Worm (Caenorhabditis elegans) whole organism, young adult: Measurements from ENCODE around the gene mob-2.
A peak's percentile ranks its signal among the peaks of the same experiment; 100 is the strongest.

Experiments used
- B0336.3 ChIP-seq: fragments of 200-800 bp; sonication (Bioruptor generic); IDR thresholded peaks from 2 replicates; pipeline ENCODE4 v1.3.6; 2022; ENCODE audit warnings: missing genetic modification characterization, missing compliant biosample characterization
- C06A6.2 ChIP-seq: fragments of 200-800 bp; sonication (Bioruptor generic); conservative IDR thresholded peaks from 2 replicates; pipeline ENCODE4 v1.3.6; 2022; ENCODE audit warnings: missing genetic modification characterization, missing compliant biosample characterization
- F22D6.2 ChIP-seq: sonication (generic microtip); optimal IDR thresholded peaks from 2 replicates; lab custom pipeline; 2016; ENCODE audit warnings: mild to moderate bottlenecking, missing genetic modification characterization, missing compliant biosample characterization
- F23B12.7 ChIP-seq: sonication (generic microtip); optimal IDR thresholded peaks from 2 replicates; lab custom pipeline; 2017; ENCODE audit warnings: missing genetic modification characterization, mild to moderate bottlenecking, missing compliant biosample characterization, antibody characterized with exemption, moderate library complexity; ENCODE audit not compliant: insufficient read depth
- F33H1.4 ChIP-seq: fragments of 200-800 bp; sonication (Bioruptor generic); IDR thresholded peaks from 2 replicates; pipeline ENCODE4 v1.3.6; 2022; ENCODE audit warnings: missing genetic modification reagents, missing genetic modification characterization, missing compliant biosample characterization
- F55B11.4 ChIP-seq: sonication (generic microtip); optimal IDR thresholded peaks from 2 replicates; lab custom pipeline; 2016; ENCODE audit warnings: missing compliant biosample characterization, missing genetic modification characterization, borderline replicate concordance; ENCODE audit not compliant: insufficient read depth
- F57A8.1 ChIP-seq: fragments of 200-800 bp; sonication (Bioruptor generic); optimal IDR thresholded peaks from 2 replicates; lab custom pipeline; 2018; ENCODE audit warnings: mild to moderate bottlenecking, missing genetic modification characterization, moderate library complexity, missing compliant biosample characterization
- K12H6.12 ChIP-seq: fragments of 200-800 bp; sonication (Bioruptor generic); optimal IDR thresholded peaks from 2 replicates; lab custom pipeline; 2018; ENCODE audit warnings: mild to moderate bottlenecking, missing genetic modification characterization, missing compliant biosample characterization
- Y53G8AR.9 ChIP-seq: fragments of 200-800 bp; sonication (Bioruptor generic); conservative IDR thresholded peaks from 2 replicates; pipeline ENCODE4 v1.3.6; 2022; ENCODE audit warnings: missing genetic modification reagents, missing genetic modification characterization, missing compliant biosample characterization
- Y95B8A.8 ChIP-seq: fragments of 200-800 bp; sonication (Bioruptor generic); IDR thresholded peaks from 2 replicates; pipeline ENCODE4 v1.3.6; 2022; ENCODE audit warnings: missing genetic modification reagents, missing genetic modification characterization, missing compliant biosample characterization
- akir-1 ChIP-seq: fragments of 200-800 bp; sonication (Bioruptor generic); optimal IDR thresholded peaks from 2 replicates; lab custom pipeline; 2018; ENCODE audit warnings: mild to moderate bottlenecking, missing genetic modification characterization, moderate library complexity, missing compliant biosample characterization
- attf-3 ChIP-seq: fragments of 200-800 bp; sonication (Bioruptor generic); conservative IDR thresholded peaks from 2 replicates; pipeline ENCODE4 v1.3.6; 2022; ENCODE audit warnings: missing genetic modification reagents, missing genetic modification characterization, missing compliant biosample characterization
- cebp-1 ChIP-seq, 2 experiments: fragments of 200-800 bp in 1 of 2; sonication (Bioruptor generic) in 1 of 2; sonication (generic microtip) in 1 of 2; IDR thresholded peaks in 1 of 2; optimal IDR thresholded peaks in 1 of 2; 2 replicates each; pipeline versions ENCODE4 v1.3.6 to Lab custom; 2017 to 2022; ENCODE audit warnings: missing compliant biosample characterization in 2 of 2, missing genetic modification characterization in 2 of 2, mild to moderate bottlenecking in 1 of 2, missing genetic modification reagents in 1 of 2, moderate library complexity in 1 of 2
- cebp-2 ChIP-seq: fragments of 200-800 bp; sonication (Bioruptor generic); IDR thresholded peaks from 2 replicates; pipeline ENCODE4 v1.3.6; 2022; ENCODE audit warnings: missing genetic modification characterization, missing compliant biosample characterization
- ceh-27 ChIP-seq: fragments of 200-800 bp; sonication (Bioruptor generic); optimal IDR thresholded peaks from 2 replicates; lab custom pipeline; 2018; ENCODE audit warnings: mild to moderate bottlenecking, missing genetic modification characterization, moderate library complexity, missing compliant biosample characterization
- ceh-79 ChIP-seq: sonication (generic microtip); optimal IDR thresholded peaks from 2 replicates; lab custom pipeline; 2017; ENCODE audit warnings: mild to moderate bottlenecking, missing genetic modification characterization, missing compliant biosample characterization
- efl-1 ChIP-seq: fragments of 150-350 bp; optimal IDR thresholded peaks from 2 replicates; lab custom pipeline; 2014; ENCODE audit warnings: missing biosample characterization, missing genetic modification reagents, missing genetic modification characterization
- egl-18 ChIP-seq: fragments of 200-800 bp; sonication (Bioruptor generic); IDR thresholded peaks from 2 replicates; pipeline ENCODE4 v1.3.6; 2022; ENCODE audit warnings: missing genetic modification reagents, missing genetic modification characterization, missing compliant biosample characterization
- ekl-4 ChIP-seq: fragments of 200-800 bp; sonication (Bioruptor generic); IDR thresholded peaks from 2 replicates; pipeline ENCODE4 v1.3.6; 2022; ENCODE audit warnings: missing genetic modification reagents, missing genetic modification characterization, missing compliant biosample characterization
- gei-17 ChIP-seq: fragments of 200-800 bp; sonication (Bioruptor generic); optimal IDR thresholded peaks from 2 replicates; lab custom pipeline; 2018; ENCODE audit warnings: mild to moderate bottlenecking, missing genetic modification characterization, missing compliant biosample characterization
- him-1 ChIP-seq: sonication (generic microtip); optimal IDR thresholded peaks from 2 replicates; lab custom pipeline; 2016; ENCODE audit warnings: missing genotype, missing genetic modification reagents, missing genetic modification characterization, missing compliant biosample characterization
- hlh-26 ChIP-seq: fragments of 200-800 bp; sonication (Bioruptor generic); conservative IDR thresholded peaks from 2 replicates; pipeline ENCODE4 v1.3.6; 2022; ENCODE audit warnings: missing genetic modification reagents, missing genetic modification characterization, missing compliant biosample characterization
- hmg-1.2 ChIP-seq: fragments of 200-800 bp; sonication (Bioruptor generic); IDR thresholded peaks from 2 replicates; pipeline ENCODE4 v1.3.6; 2022; ENCODE audit warnings: missing genetic modification reagents, missing genetic modification characterization, missing compliant biosample characterization
- lag-1 ChIP-seq: fragments of 200-800 bp; sonication (Bioruptor generic); IDR thresholded peaks from 2 replicates; pipeline ENCODE4 v1.3.6; 2022; ENCODE audit warnings: missing genetic modification reagents, missing genetic modification characterization, missing compliant biosample characterization
- lin-35 ChIP-seq, 3 experiments: fragments of 150-350 bp in 2 of 3; sonication (generic microtip) in 1 of 3; optimal IDR thresholded peaks; 2 replicates each; lab custom pipeline; 2014 to 2018; ENCODE audit warnings: missing biosample characterization in 3 of 3, missing genetic modification characterization in 3 of 3, missing genetic modification reagents in 3 of 3
- lsl-1 ChIP-seq: fragments of 200-800 bp; sonication (Bioruptor generic); optimal IDR thresholded peaks from 2 replicates; lab custom pipeline; 2018; ENCODE audit warnings: mild to moderate bottlenecking, missing genetic modification characterization, moderate library complexity, missing compliant biosample characterization
- lsy-27 ChIP-seq: sonication (generic microtip); optimal IDR thresholded peaks from 2 replicates; lab custom pipeline; 2017; ENCODE audit warnings: missing genetic modification characterization, mild to moderate bottlenecking, missing compliant biosample characterization, antibody characterized with exemption, missing genotype, borderline replicate concordance; ENCODE audit not compliant: insufficient read depth
- madf-3 ChIP-seq: fragments of 200-800 bp; sonication (Bioruptor generic); IDR thresholded peaks from 2 replicates; pipeline ENCODE4 v1.3.6; 2022; ENCODE audit warnings: missing genetic modification reagents, missing genetic modification characterization, missing compliant biosample characterization
- mel-28 ChIP-seq: sonication (generic microtip); optimal IDR thresholded peaks from 2 replicates; lab custom pipeline; 2016; ENCODE audit warnings: borderline replicate concordance, mild to moderate bottlenecking, missing genetic modification characterization, missing compliant biosample characterization
- mes-4 ChIP-seq: sonication (generic microtip); optimal IDR thresholded peaks from 2 replicates; lab custom pipeline; 2016; ENCODE audit warnings: missing genotype, missing genetic modification characterization, missing compliant biosample characterization
- mxl-1 ChIP-seq: sonication (generic microtip); optimal IDR thresholded peaks from 2 replicates; lab custom pipeline; 2016; ENCODE audit warnings: missing genetic modification characterization, missing compliant biosample characterization
- nhr-90 ChIP-seq: sonication (generic microtip); optimal IDR thresholded peaks from 2 replicates; lab custom pipeline; 2016; ENCODE audit warnings: missing genotype, mild to moderate bottlenecking, missing genetic modification characterization, missing compliant biosample characterization
- pbrm-1 ChIP-seq: fragments of 200-800 bp; sonication (Bioruptor generic); IDR thresholded peaks from 2 replicates; pipeline ENCODE4 v1.3.6; 2022; ENCODE audit warnings: missing genetic modification reagents, missing genetic modification characterization, missing compliant biosample characterization
- rec-8 ChIP-seq, 2 experiments: sonication (generic microtip); optimal IDR thresholded peaks; 2 replicates each; lab custom pipeline; 2016; ENCODE audit warnings: mild to moderate bottlenecking in 2 of 2, missing genetic modification characterization in 2 of 2, missing genetic modification reagents in 2 of 2, missing genotype in 2 of 2, missing biosample characterization in 1 of 2, missing compliant biosample characterization in 1 of 2, moderate library complexity in 1 of 2
- repo-1 ChIP-seq: sonication (generic microtip); optimal IDR thresholded peaks from 2 replicates; lab custom pipeline; 2017; ENCODE audit warnings: mild to moderate bottlenecking, missing genetic modification characterization, missing compliant biosample characterization
- rpc-1 ChIP-seq, 2 experiments: fragments of 150-350 bp in 1 of 2; sonication (generic microtip) in 1 of 2; optimal IDR thresholded peaks; 2 replicates each; lab custom pipeline; 2014 to 2018; ENCODE audit warnings: missing biosample characterization in 1 of 2, missing genetic modification characterization in 1 of 2, missing genetic modification reagents in 1 of 2, missing genotype in 1 of 2
- snpc-1.1 ChIP-seq: sonication (generic microtip); optimal IDR thresholded peaks from 2 replicates; lab custom pipeline; 2017; ENCODE audit warnings: missing genetic modification characterization, mild to moderate bottlenecking, missing compliant biosample characterization, antibody characterized with exemption, moderate library complexity, missing genotype, missing genetic modification reagents; ENCODE audit not compliant: insufficient read depth
- tbp1 ChIP-seq: fragments of 200-800 bp; sonication (Bioruptor generic); optimal IDR thresholded peaks from 2 replicates; lab custom pipeline; 2018; ENCODE audit warnings: mild to moderate bottlenecking, missing genetic modification characterization, missing compliant biosample characterization
- tlf-1 ChIP-seq: fragments of 200-800 bp; sonication (Bioruptor generic); optimal IDR thresholded peaks from 2 replicates; lab custom pipeline; 2018; ENCODE audit warnings: mild to moderate bottlenecking, missing genetic modification characterization, missing compliant biosample characterization
- unc-62 ChIP-seq: fragments of 150-350 bp; optimal IDR thresholded peaks from 2 replicates; lab custom pipeline; 2014; ENCODE audit warnings: missing biosample characterization, missing genetic modification reagents, missing genetic modification characterization
- zfh-2 ChIP-seq: fragments of 200-800 bp; sonication (Bioruptor generic); conservative IDR thresholded peaks from 2 replicates; pipeline ENCODE4 v1.3.6; 2022; ENCODE audit warnings: missing genetic modification reagents, missing genetic modification characterization, missing compliant biosample characterization
- ztf-18 ChIP-seq: sonication (generic microtip); optimal IDR thresholded peaks from 2 replicates; lab custom pipeline; 2016; ENCODE audit warnings: missing genotype, mild to moderate bottlenecking, missing genetic modification characterization, missing compliant biosample characterization
- ztf-22 ChIP-seq: fragments of 200-800 bp; sonication (Bioruptor generic); optimal IDR thresholded peaks from 2 replicates; lab custom pipeline; 2018; ENCODE audit warnings: mild to moderate bottlenecking, missing genetic modification characterization, moderate library complexity, missing compliant biosample characterization
- ztf-28 ChIP-seq: fragments of 200-800 bp; sonication (Bioruptor generic); IDR thresholded peaks from 2 replicates; pipeline ENCODE4 v1.3.6; 2022; ENCODE audit warnings: missing genetic modification reagents, missing genetic modification characterization, missing compliant biosample characterization
- ztf-3 ChIP-seq: fragments of 200-800 bp; sonication (Bioruptor generic); optimal IDR thresholded peaks from 2 replicates; lab custom pipeline; 2018; ENCODE audit warnings: mild to moderate bottlenecking, missing genetic modification characterization, missing compliant biosample characterization
- ztf-6 ChIP-seq: fragments of 200-800 bp; sonication (Bioruptor generic); IDR thresholded peaks from 2 replicates; pipeline ENCODE4 v1.3.6; 2022; ENCODE audit warnings: missing genetic modification reagents, missing genetic modification characterization, missing compliant biosample characterization

The mob-2 gene

ce11 chrX:13121104-13121503 lies 48.8 kb downstream of the mob-2 start:
- TF ChIP-seq ztf-6 (GFP tag; lab: Robert Waterston, UW) (peak; percentile 80; the same call in 1 of the 2 replicates), nhr-90 (tag; lab: Kevin White, UChicago) (no peak), gei-17 (GFP tag; lab: Kevin White, UChicago) (peak; percentile 33), ztf-3 (GFP tag; lab: Kevin White, UChicago) (peak; percentile 16), rpc-1 (optimal IDR thresholded peaks at IDR 0.05; lab: Kevin White, UChicago) (peak; percentile 82), rpc-1 (tag; optimal IDR thresholded peaks at IDR 0.05; lab: Kevin White, UChicago) (peak; percentile 87), ceh-79 (tag; lab: Kevin White, UChicago) (peak; percentile 67), F55B11.4 (tag; lab: Kevin White, UChicago) (no peak), Y95B8A.8 (GFP tag; lab: Robert Waterston, UW) (peak; percentile 89), hlh-26 (GFP tag; lab: Robert Waterston, UW) (no peak), ztf-28 (GFP tag; lab: Robert Waterston, UW) (peak; percentile 78; the same call in 1 of the 2 replicates), mel-28 (peak; percentile 38), F57A8.1 (GFP tag; lab: Kevin White, UChicago) (no peak), F22D6.2 (tag; lab: Kevin White, UChicago) (no peak), madf-3 (peak; percentile 75), tbp1 (GFP tag; lab: Kevin White, UChicago) (peak; percentile 99), ekl-4 (GFP tag; lab: Robert Waterston, UW) (peak; percentile 45; the same call in 1 of the 2 replicates), lin-35 (GFP tag; optimal IDR thresholded peaks at IDR 0.05; lab: Kevin White, UChicago) (peak in 1 of 3 experiments; percentile 72), akir-1 (GFP tag; lab: Kevin White, UChicago) (peak; percentile 47), ztf-22 (peak; percentile 38), lag-1 (no peak), zfh-2 (no peak), cebp-2 (GFP tag; lab: Robert Waterston, UW) (no peak), C06A6.2 (GFP tag; lab: Robert Waterston, UW) (no peak; the same call in 1 of the 2 replicates), pbrm-1 (GFP tag; lab: Robert Waterston, UW) (peak; percentile 95), ceh-27 (GFP tag; lab: Kevin White, UChicago) (peak; percentile 81), hmg-1.2 (GFP tag; lab: Robert Waterston, UW) (peak; percentile 84), rec-8 (tag; optimal IDR thresholded peaks at IDR 0.05; lab: Kevin White, UChicago) (peak; percentile 9 to 46), ztf-18 (tag; lab: Kevin White, UChicago) (peak; percentile 71), B0336.3 (no peak), unc-62 (GFP tag; lab: Kevin White, UChicago) (no peak), cebp-1 (GFP tag; IDR thresholded peaks at IDR 0.05; lab: Robert Waterston, UW) (peak; percentile 76), cebp-1 (tag; optimal IDR thresholded peaks at IDR 0.05; lab: Kevin White, UChicago) (no peak), attf-3 (peak; percentile 56; the same call in 1 of the 2 replicates), F33H1.4 (GFP tag; lab: Robert Waterston, UW) (no peak), mes-4 (tag; lab: Kevin White, UChicago) (no peak), F23B12.7 (tag; lab: Kevin White, UChicago) (peak; percentile 67), lsy-27 (tag; lab: Kevin White, UChicago) (peak; percentile 17), him-1 (tag; lab: Kevin White, UChicago) (peak; percentile 37), lsl-1 (no peak), snpc-1.1 (peak; percentile 20), egl-18 (GFP tag; lab: Robert Waterston, UW) (peak; percentile 75; the same call in 1 of the 2 replicates), repo-1 (tag; lab: Kevin White, UChicago) (peak; percentile 68), efl-1 (GFP tag; lab: Kevin White, UChicago) (no peak), mxl-1 (tag; lab: Kevin White, UChicago) (peak; percentile 21), tlf-1 (GFP tag; lab: Kevin White, UChicago) (peak; percentile 48), K12H6.12 (tag; lab: Kevin White, UChicago) (peak; percentile 76), Y53G8AR.9 (GFP tag; lab: Robert Waterston, UW) (no peak; the same call in 1 of the 2 replicates)
